Worm (Caenorhabditis elegans) whole organism, L1 larva: Measurements from ENCODE around the gene F35C11.7.

Source experiments
- ama-1 ChIP-seq: fragments of 150-350 bp; optimal IDR thresholded peaks from 2 replicates; lab custom pipeline; 2014
- lin-13 ChIP-seq: fragments of 150-350 bp; optimal IDR thresholded peaks from 2 replicates; lab custom pipeline; 2014; ENCODE audit warnings: missing biosample characterization, missing genetic modification reagents, missing genetic modification characterization

ce11 chrII:8248745-8249144 is 7.4 kb upstream of the F35C11.7 start, which contains the start of the genes F35C11.2 and F35C11.4:
- no peak for TF ChIP-seq lin-13
- no peak for TF ChIP-seq ama-1 (lab: Kevin White, UChicago)
